Fruit fly (Drosophila melanogaster) whole organism, prepupa: Measurements from ENCODE around the gene CG4328.

Source experiments
- Blimp-1 ChIP-seq: fragments of 200-800 bp; sonication (Bioruptor generic); optimal IDR thresholded peaks from 3 replicates; lab custom pipeline; 2017; ENCODE audit warnings: missing biosample characterization, missing genetic modification characterization, mild to moderate bottlenecking, moderate library complexity, missing genetic modification reagents
- CG10669 ChIP-seq: fragments of 200-800 bp; sonication (Bioruptor generic); optimal IDR thresholded peaks from 3 replicates; lab custom pipeline; 2018; ENCODE audit warnings: missing biosample characterization, mild to moderate bottlenecking, missing genetic modification characterization, moderate library complexity
- CG11294 ChIP-seq: fragments of 200-800 bp; sonication (Bioruptor generic); IDR thresholded peaks from 2 replicates; pipeline ENCODE4 v1.3.6; 2022; ENCODE audit warnings: missing biosample characterization, missing genetic modification characterization
- CG11902 ChIP-seq: fragments of 200-800 bp; sonication (Bioruptor generic); optimal IDR thresholded peaks from 3 replicates; lab custom pipeline; 2016; ENCODE audit warnings: missing biosample characterization, missing genetic modification characterization
- CG1621 ChIP-seq: fragments of 200-800 bp; sonication (Bioruptor generic); optimal IDR thresholded peaks from 3 replicates; lab custom pipeline; 2018; ENCODE audit warnings: missing biosample characterization, mild to moderate bottlenecking, missing genetic modification characterization
- CG16779 ChIP-seq: fragments of 200-800 bp; sonication (Bioruptor generic); optimal IDR thresholded peaks from 3 replicates; lab custom pipeline; 2017; ENCODE audit warnings: missing biosample characterization, mild to moderate bottlenecking, missing genetic modification characterization
- CG3032 ChIP-seq: fragments of 200-800 bp; optimal IDR thresholded peaks from 2 replicates; lab custom pipeline; 2019; ENCODE audit warnings: missing biosample characterization, mild to moderate bottlenecking, missing genetic modification characterization, moderate library complexity
- CG34406 ChIP-seq: fragments of 200-800 bp; sonication (Bioruptor generic); optimal IDR thresholded peaks from 3 replicates; lab custom pipeline; 2016; ENCODE audit warnings: missing biosample characterization, missing genetic modification characterization
- CG3919 ChIP-seq: fragments of 200-800 bp; sonication (Bioruptor generic); optimal IDR thresholded peaks from 3 replicates; lab custom pipeline; 2016; ENCODE audit warnings: missing biosample characterization, missing genetic modification characterization
- CG4318 ChIP-seq: fragments of 200-800 bp; sonication (Bioruptor generic); optimal IDR thresholded peaks from 3 replicates; lab custom pipeline; 2017; ENCODE audit warnings: missing biosample characterization, mild to moderate bottlenecking, missing genetic modification characterization
- CG6163 ChIP-seq: fragments of 200-800 bp; sonication (Bioruptor generic); IDR thresholded peaks from 3 replicates; pipeline ENCODE4 v1.3.6; 2022; ENCODE audit warnings: missing biosample characterization, missing genetic modification characterization
- CG6808 ChIP-seq: fragments of 200-800 bp; sonication (Bioruptor generic); optimal IDR thresholded peaks from 3 replicates; lab custom pipeline; 2017; ENCODE audit warnings: missing biosample characterization, missing genetic modification characterization, mild to moderate bottlenecking, moderate library complexity, missing genetic modification reagents
- CG6854 ChIP-seq: fragments of 200-800 bp; sonication (Bioruptor generic); optimal IDR thresholded peaks from 2 replicates; lab custom pipeline; 2017; ENCODE audit warnings: missing biosample characterization, mild to moderate bottlenecking, missing genetic modification characterization
- CG7368 ChIP-seq: fragments of 200-800 bp; sonication (Bioruptor generic); optimal IDR thresholded peaks from 3 replicates; lab custom pipeline; 2016; ENCODE audit warnings: missing biosample characterization, missing genetic modification characterization
- CG8119 ChIP-seq: fragments of 200-800 bp; sonication (Bioruptor generic); IDR thresholded peaks from 3 replicates; pipeline ENCODE4 v1.3.6; 2022; ENCODE audit warnings: missing biosample characterization, missing genetic modification characterization
- CG8319 ChIP-seq: fragments of 200-800 bp; sonication (Bioruptor generic); optimal IDR thresholded peaks from 3 replicates; lab custom pipeline; 2016; ENCODE audit warnings: missing biosample characterization, missing genetic modification characterization
- CG9139 ChIP-seq: fragments of 200-800 bp; sonication (Bioruptor generic); optimal IDR thresholded peaks from 3 replicates; lab custom pipeline; 2017; ENCODE audit warnings: missing biosample characterization, mild to moderate bottlenecking, missing genetic modification characterization
- Eip78C ChIP-seq: fragments of 200-800 bp; sonication (Bioruptor generic); peaks from one replicate; lab custom pipeline; 2016; ENCODE audit warnings: missing biosample characterization, missing genetic modification characterization
- Ets21C ChIP-seq: fragments of 200-800 bp; sonication (Bioruptor generic); optimal IDR thresholded peaks from 3 replicates; lab custom pipeline; 2016; ENCODE audit warnings: missing biosample characterization, missing genetic modification characterization
- Ets96B ChIP-seq: fragments of 200-800 bp; optimal IDR thresholded peaks from 2 replicates; lab custom pipeline; 2019; ENCODE audit warnings: missing biosample characterization, mild to moderate bottlenecking, missing genetic modification characterization, moderate library complexity
- Gug ChIP-seq: fragments of 200-800 bp; sonication (Bioruptor generic); IDR thresholded peaks from 2 replicates; pipeline ENCODE4 v1.3.6; 2022; ENCODE audit warnings: missing biosample characterization, missing genetic modification characterization
- Hr38 ChIP-seq: sonication (Bioruptor generic); optimal IDR thresholded peaks from 2 replicates; lab custom pipeline; 2016; ENCODE audit warnings: missing biosample characterization, missing genetic modification characterization
- Hr4 ChIP-seq: fragments of 200-800 bp; sonication (Bioruptor generic); optimal IDR thresholded peaks from 3 replicates; lab custom pipeline; 2016; ENCODE audit warnings: missing biosample characterization, missing genetic modification characterization
- Lpt ChIP-seq: fragments of 200-800 bp; sonication (Bioruptor generic); optimal IDR thresholded peaks from 3 replicates; lab custom pipeline; 2016; ENCODE audit warnings: missing biosample characterization, missing genetic modification characterization
- Met ChIP-seq: fragments of 200-800 bp; sonication (Bioruptor generic); optimal IDR thresholded peaks from 3 replicates; lab custom pipeline; 2016; ENCODE audit warnings: missing biosample characterization, missing genetic modification characterization
- OdsH ChIP-seq: fragments of 200-800 bp; sonication (Bioruptor generic); optimal IDR thresholded peaks from 3 replicates; lab custom pipeline; 2016; ENCODE audit warnings: missing biosample characterization, missing genetic modification characterization
- Smox ChIP-seq: fragments of 200-800 bp; sonication (Bioruptor generic); optimal IDR thresholded peaks from 3 replicates; lab custom pipeline; 2016; ENCODE audit warnings: missing biosample characterization, missing genetic modification characterization
- Sox102F ChIP-seq: fragments of 200-800 bp; sonication (Bioruptor generic); optimal IDR thresholded peaks from 2 replicates; lab custom pipeline; 2016; ENCODE audit warnings: missing biosample characterization, mild to moderate bottlenecking, missing genetic modification characterization
- Sox14 ChIP-seq: fragments of 200-800 bp; sonication (Bioruptor generic); optimal IDR thresholded peaks from 3 replicates; lab custom pipeline; 2016; ENCODE audit warnings: missing biosample characterization, missing genetic modification characterization
- achi ChIP-seq: fragments of 200-800 bp; sonication (Bioruptor generic); optimal IDR thresholded peaks from 3 replicates; lab custom pipeline; 2016; ENCODE audit warnings: missing biosample characterization, missing genetic modification characterization
- dac ChIP-seq: fragments of 200-800 bp; sonication (Bioruptor generic); optimal IDR thresholded peaks from 2 replicates; lab custom pipeline; 2017; ENCODE audit warnings: missing biosample characterization, mild to moderate bottlenecking, missing genetic modification characterization
- dsx ChIP-seq: fragments of 200-800 bp; optimal IDR thresholded peaks from 3 replicates; lab custom pipeline; 2019; ENCODE audit warnings: missing biosample characterization, mild to moderate bottlenecking, missing genetic modification characterization, moderate library complexity; ENCODE audit not compliant: poor library complexity, severe bottlenecking
- eg ChIP-seq: fragments of 200-800 bp; sonication (Bioruptor generic); IDR thresholded peaks from 3 replicates; pipeline ENCODE4 v1.3.6; 2022; ENCODE audit warnings: missing biosample characterization, missing genetic modification characterization
- fd85E ChIP-seq: fragments of 200-800 bp; sonication (Bioruptor generic); optimal IDR thresholded peaks from 3 replicates; lab custom pipeline; 2016; ENCODE audit warnings: missing biosample characterization, missing genetic modification characterization
- lz ChIP-seq: fragments of 200-800 bp; sonication (Bioruptor generic); optimal IDR thresholded peaks from 3 replicates; lab custom pipeline; 2016; ENCODE audit warnings: missing biosample characterization, missing genetic modification characterization
- spab ChIP-seq: fragments of 200-800 bp; sonication (Bioruptor generic); optimal IDR thresholded peaks from 2 replicates; lab custom pipeline; 2017; ENCODE audit warnings: missing biosample characterization, mild to moderate bottlenecking, missing genetic modification characterization, missing genetic modification reagents
- svp ChIP-seq: fragments of 200-800 bp; sonication (Bioruptor generic); peaks from one replicate; lab custom pipeline; 2016; ENCODE audit warnings: missing biosample characterization, missing genetic modification characterization
- topi ChIP-seq: fragments of 200-800 bp; sonication (Bioruptor generic); optimal IDR thresholded peaks from 3 replicates; lab custom pipeline; 2016; ENCODE audit warnings: missing biosample characterization, missing genetic modification characterization
- vri ChIP-seq: fragments of 200-800 bp; sonication (Bioruptor generic); optimal IDR thresholded peaks from 3 replicates; lab custom pipeline; 2016; ENCODE audit warnings: missing biosample characterization, mild to moderate bottlenecking, missing genetic modification characterization

Gene CG4328

DNA sequence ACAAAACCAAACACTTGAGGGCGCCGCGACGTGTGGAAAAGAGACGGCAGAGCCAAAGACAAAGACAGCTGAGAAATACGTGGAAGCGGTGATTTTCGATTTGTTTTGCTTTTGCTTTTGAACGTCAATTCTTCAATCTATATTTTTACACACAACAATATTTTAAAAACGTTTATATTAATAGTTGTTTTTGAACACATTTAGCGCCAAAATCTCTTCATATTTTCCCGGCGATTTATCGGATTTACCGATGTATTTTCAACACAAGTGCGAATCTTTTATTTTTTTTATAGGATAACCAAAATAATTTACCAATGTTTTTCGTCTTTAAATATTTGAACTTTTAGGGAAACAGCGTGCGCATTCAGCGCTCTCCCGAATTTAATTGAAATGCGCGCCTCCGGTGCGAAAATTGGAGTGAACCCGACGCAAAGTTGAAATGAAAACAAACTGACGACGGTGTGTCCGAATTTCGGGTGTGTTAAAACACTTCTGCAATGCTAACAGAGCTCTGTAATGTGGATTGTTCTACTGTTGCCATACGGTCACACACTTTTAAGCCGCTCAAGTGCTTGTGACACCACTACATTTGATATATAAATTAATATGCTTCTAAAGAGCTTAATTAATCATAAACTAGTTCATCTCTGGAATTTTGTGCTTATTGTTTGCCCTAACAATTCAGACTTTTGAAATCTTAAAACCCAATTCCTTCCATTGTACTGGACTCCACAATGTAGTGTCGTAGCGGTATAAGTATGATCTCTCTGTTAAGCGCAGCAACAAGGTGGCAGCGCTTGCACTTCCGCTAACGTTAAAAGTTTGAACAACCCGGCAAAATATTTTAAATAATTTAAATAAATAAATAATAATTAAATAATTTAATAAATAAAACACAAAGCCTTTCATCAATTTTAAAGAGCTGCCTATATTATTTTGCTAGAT lies 29.3 kb downstream of the CG4328 start, which contains the start of gene app (continued):
- TF ChIP-seq Sox14 (GFP tag; lab: Kevin White, UChicago) (peak; percentile 93), CG1621 (peak; percentile 93), topi (peak; percentile 90), Blimp-1 (peak; percentile 87), CG7368 (GFP tag; lab: Kevin White, UChicago) (peak; percentile 87), achi (peak; percentile 90), CG6854 (peak; percentile 66), Sox102F (GFP tag; lab: Kevin White, UChicago) (peak; percentile 90), CG16779 (tag; lab: Kevin White, UChicago) (peak; percentile 87), vri (GFP tag; lab: Kevin White, UChicago) (peak; percentile 64), lz (peak; percentile 94), Ets96B (tag; lab: Kevin White, UChicago) (peak; percentile 91), CG6808 (peak; percentile 81), CG3032 (tag; lab: Kevin White, UChicago) (peak; percentile 92), CG34406 (GFP tag; lab: Kevin White, UChicago) (peak; percentile 92), CG11902 (GFP tag; lab: Kevin White, UChicago) (peak; percentile 86), spab (peak; percentile 84), CG6163 (GFP tag; lab: Robert Waterston, UW) (peak; percentile 98), CG11294 (GFP tag; lab: Robert Waterston, UW) (peak; percentile 91), CG10669 (GFP tag; lab: Kevin White, UChicago) (peak; percentile 93), CG9139 (GFP tag; lab: Kevin White, UChicago) (peak; percentile 71), Eip78C (GFP tag; lab: Kevin White, UChicago) (peak; percentile 98), dac (GFP tag; lab: Kevin White, UChicago) (peak; percentile 82), Smox (GFP tag; lab: Kevin White, UChicago) (peak; percentile 88), Ets21C (peak; percentile 84), eg (GFP tag; lab: Robert Waterston, UW) (peak; percentile 97), fd85E (peak; percentile 72), Hr4 (peak; percentile 91), Hr38 (GFP tag; lab: Kevin White, UChicago) (no peak), Lpt (GFP tag; lab: Kevin White, UChicago) (peak; percentile 79), dsx (GFP tag; lab: Kevin White, UChicago) (peak; percentile 87), Gug (GFP tag; lab: Robert Waterston, UW) (peak; percentile 90), OdsH (GFP tag; lab: Kevin White, UChicago) (peak; percentile 93), CG3919 (GFP tag; lab: Kevin White, UChicago) (peak; percentile 91), svp (GFP tag; lab: Kevin White, UChicago) (peak; percentile 96), CG8119 (GFP tag; lab: Robert Waterston, UW) (peak; percentile 92), CG4318 (GFP tag; lab: Kevin White, UChicago) (peak; percentile 85), Met (GFP tag; lab: Kevin White, UChicago) (peak; percentile 90), CG8319 (peak; percentile 84)
